Worm (Caenorhabditis elegans): Measurements from ENCODE around the gene sphk-1.

ce11 chrII:8703729-8704128 lies 2.3 kb upstream of the sphk-1 start, which contains the start of gene ceh-7:
- TF ChIP-seq ets-4 (GFP tag; optimal IDR thresholded peaks at IDR 0.05) (no peak), lin-35 (GFP tag; optimal IDR thresholded peaks at IDR 0.05) (no peak), efl-1 (GFP tag; optimal IDR thresholded peaks at IDR 0.05) (no peak), tlf-1 (GFP tag; optimal IDR thresholded peaks at IDR 0.05) (no peak), F52B5.7 (tag; optimal IDR thresholded peaks at IDR 0.05) (no peak), Y79H2A.3 (GFP tag; conservative IDR thresholded peaks at IDR 0.05) (no peak), lir-1 (GFP tag; conservative IDR thresholded peaks at IDR 0.05) (no peak), sdz-38 (tag; optimal IDR thresholded peaks at IDR 0.05) (no peak), rcor-1 (GFP tag; IDR thresholded peaks at IDR 0.05) (no peak), nhr-179 (tag; optimal IDR thresholded peaks at IDR 0.05) (no peak), gei-17 (GFP tag; optimal IDR thresholded peaks at IDR 0.05) (no peak), F23B12.7 (tag; optimal IDR thresholded peaks at IDR 0.05; ENCODE audit: insufficient read depth) (no peak), unc-62 (GFP tag; optimal IDR thresholded peaks at IDR 0.05) (no peak), bed-1 (GFP tag; IDR thresholded peaks at IDR 0.05) (no peak)
